Worm (Caenorhabditis elegans) whole organism, mixed stage, embryonic: ENCODE results near the gene pho-5.

Experiments used
- blmp-1 ChIP-seq: fragments of 150-350 bp; optimal IDR thresholded peaks from 2 replicates; lab custom pipeline; 2014; ENCODE audit warnings: missing biosample characterization, missing genetic modification characterization
- ces-1 ChIP-seq: fragments of 150-350 bp; optimal IDR thresholded peaks from 2 replicates; lab custom pipeline; 2014; ENCODE audit warnings: missing biosample characterization, missing genetic modification reagents, missing genetic modification characterization
- nhr-28 ChIP-seq: fragments of 150-350 bp; optimal IDR thresholded peaks from 2 replicates; lab custom pipeline; 2014; ENCODE audit warnings: missing biosample characterization, missing genetic modification characterization
- unc-62 ChIP-seq: fragments of 150-350 bp; optimal IDR thresholded peaks from 2 replicates; lab custom pipeline; 2014; ENCODE audit warnings: missing biosample characterization, missing genetic modification reagents, missing genetic modification characterization

DNA sequence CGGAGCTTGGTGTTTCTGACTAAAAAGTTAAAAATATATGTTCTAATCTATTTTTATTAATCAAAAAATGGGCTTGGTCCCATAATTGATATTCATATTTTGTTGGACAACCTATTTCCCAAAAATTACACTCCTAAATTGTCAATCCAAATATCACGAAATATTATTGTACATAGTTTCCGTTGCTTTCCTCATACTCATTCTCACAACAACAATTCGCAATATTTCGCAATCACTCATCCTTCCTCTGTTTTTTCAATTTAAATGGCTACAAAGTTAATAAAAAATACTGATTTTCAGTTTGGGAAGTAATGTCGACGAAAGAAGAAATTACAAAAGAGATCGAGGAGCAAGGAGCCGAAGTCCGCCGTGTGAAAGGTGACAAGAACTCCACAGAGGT, 47.0 kb downstream of the pho-5 start, which contains the start of gene pars-1:
- TF ChIP-seq nhr-28 (tag; lab: Kevin White, UChicago) (no peak), blmp-1 (tag; lab: Kevin White, UChicago) (no peak), unc-62 (GFP tag; lab: Kevin White, UChicago) (no peak), ces-1 (GFP tag; lab: Kevin White, UChicago) (no peak)
